Fruit fly (Drosophila melanogaster): Measurements from ENCODE around the gene Acat1.

Gene Acat1

DNA sequence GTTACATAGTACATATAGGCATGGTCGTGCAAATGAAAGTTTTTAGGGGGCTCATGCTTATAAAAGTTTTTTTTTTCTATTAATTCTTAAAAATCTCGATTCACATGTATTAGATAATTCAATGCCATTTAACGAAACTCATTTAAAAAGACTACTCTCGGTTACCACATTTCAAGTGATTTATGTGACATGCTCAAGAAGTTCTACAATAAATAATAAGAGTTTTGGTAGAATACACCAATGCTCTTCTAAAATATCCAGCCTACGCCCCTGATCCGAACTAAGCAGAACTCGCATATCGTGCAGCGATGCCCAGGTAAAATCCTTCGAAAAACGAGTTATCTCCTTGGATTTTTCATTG, 3.9 kb upstream of the Acat1 start (continued):
- TF ChIP-seq CG9139 (GFP tag; optimal IDR thresholded peaks at IDR 0.05) (no peak), Eip78C (GFP tag) (peak; percentile 90), OdsH (GFP tag; optimal IDR thresholded peaks at IDR 0.05) (peak; percentile 63), CG3032 (tag; optimal IDR thresholded peaks at IDR 0.05) (peak; percentile 43), CG16779 (tag; optimal IDR thresholded peaks at IDR 0.05) (no peak), CG6792 (GFP tag; optimal IDR thresholded peaks at IDR 0.05) (peak; percentile 48), Sox14 (GFP tag; optimal IDR thresholded peaks at IDR 0.05) (peak; percentile 67), Gug (GFP tag; IDR thresholded peaks at IDR 0.05) (0 out of 2 replicates have a peak, but pooled peaks have one; percentile 27), CG8319 (GFP tag; optimal IDR thresholded peaks at IDR 0.05) (peak; percentile 15), achi (GFP tag; optimal IDR thresholded peaks at IDR 0.05) (peak; percentile 53), CG10631 (GFP tag; optimal IDR thresholded peaks at IDR 0.05) (peak; percentile 53), CG11762 (GFP tag; optimal IDR thresholded peaks at IDR 0.05; ENCODE audit: insufficient read depth) (peak; percentile 46), Sox102F (GFP tag; optimal IDR thresholded peaks at IDR 0.05) (peak; percentile 41), CG7368 (GFP tag; optimal IDR thresholded peaks at IDR 0.05) (no peak), CG11294 (GFP tag; IDR thresholded peaks at IDR 0.05) (no peak), Hr39 (GFP tag; optimal IDR thresholded peaks at IDR 0.05) (peak; percentile 65), Sox15 (GFP tag; optimal IDR thresholded peaks at IDR 0.05) (no peak), fd59A (GFP tag; optimal IDR thresholded peaks at IDR 0.05) (peak; percentile 32), net (GFP tag; optimal IDR thresholded peaks at IDR 0.05) (peak; percentile 1)

DNA sequence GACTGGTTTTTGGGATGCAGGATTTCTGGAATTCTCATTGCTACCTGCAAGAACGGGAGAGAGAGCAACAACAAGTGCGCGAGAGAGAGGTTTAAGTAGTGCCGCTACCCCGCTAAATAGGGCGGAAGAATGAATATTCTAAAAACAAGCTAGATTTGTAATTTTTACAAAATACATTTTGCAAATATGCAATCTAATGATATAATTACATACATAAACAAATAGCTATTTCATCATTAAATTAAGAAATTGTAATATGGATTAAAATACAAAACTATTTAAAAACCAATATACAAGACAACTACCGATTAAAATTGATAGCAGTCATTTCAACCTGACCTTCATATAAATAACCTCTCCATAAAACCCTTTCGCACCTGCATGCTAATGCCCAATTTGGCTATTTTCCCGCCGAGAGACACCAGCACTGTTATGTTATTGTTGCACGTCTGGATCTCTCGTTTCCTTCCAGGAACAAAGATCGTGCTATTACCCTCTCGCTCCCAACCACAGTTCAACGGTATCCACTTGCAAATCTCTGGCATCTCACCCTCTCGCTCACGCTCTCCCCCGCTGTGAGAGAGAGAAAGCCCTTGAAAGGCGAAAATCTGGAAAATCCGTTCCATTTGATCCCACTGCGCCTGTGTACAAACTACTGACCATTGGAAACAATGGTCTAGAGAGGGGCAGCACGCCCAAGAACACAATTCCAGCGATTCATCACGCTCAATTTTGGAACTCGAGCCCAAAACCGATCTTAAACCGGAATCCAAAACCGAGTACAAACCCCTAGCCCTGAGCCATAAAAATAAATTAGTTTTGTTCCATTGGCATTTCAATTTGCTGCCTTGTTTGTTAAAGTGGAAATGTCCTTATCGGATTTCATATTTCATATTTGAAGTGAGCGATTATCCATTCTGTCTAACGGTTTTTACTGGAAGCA, 3.3 kb upstream of the Acat1 start, which contains the start of gene Nek2:
TSS of gene Nek2 (minus strand) at position 51 of the 943 bp plus-strand sequence.
- TF ChIP-seq Eip93F (GFP tag; optimal IDR thresholded peaks at IDR 0.05) (no peak), CG6808 (GFP tag; optimal IDR thresholded peaks at IDR 0.05) (peak; percentile 50), svp (GFP tag) (peak; percentile 37), Blimp-1 (GFP tag; optimal IDR thresholded peaks at IDR 0.05) (peak; percentile 6), Hr4 (GFP tag; optimal IDR thresholded peaks at IDR 0.05) (no peak), CG31627 (GFP tag; optimal IDR thresholded peaks at IDR 0.05) (no peak), CG6792 (GFP tag; optimal IDR thresholded peaks at IDR 0.05) (no peak), Smox (GFP tag; optimal IDR thresholded peaks at IDR 0.05) (peak; percentile 16), Eip75B (GFP tag; optimal IDR thresholded peaks at IDR 0.05) (no peak), acj6 (GFP tag; optimal IDR thresholded peaks at IDR 0.05) (peak; percentile 14), Ets96B (tag; optimal IDR thresholded peaks at IDR 0.05) (peak; percentile 27), ss (GFP tag; optimal IDR thresholded peaks at IDR 0.05) (peak; percentile 42 to 52), CG11902 (GFP tag; optimal IDR thresholded peaks at IDR 0.05) (no peak), fkh (GFP tag; optimal IDR thresholded peaks at IDR 0.05) (no peak), CG3919 (GFP tag; optimal IDR thresholded peaks at IDR 0.05) (peak; percentile 33), CG4318 (GFP tag; optimal IDR thresholded peaks at IDR 0.05) (no peak), Lpt (GFP tag; optimal IDR thresholded peaks at IDR 0.05) (no peak), CG11762 (GFP tag; optimal IDR thresholded peaks at IDR 0.05; ENCODE audit: insufficient read depth) (no peak), topi (GFP tag; optimal IDR thresholded peaks at IDR 0.05) (no peak), dac (GFP tag; optimal IDR thresholded peaks at IDR 0.05) (no peak), CG6276 (GFP tag; optimal IDR thresholded peaks at IDR 0.05) (peak; percentile 19), CG8319 (GFP tag; optimal IDR thresholded peaks at IDR 0.05) (no peak), CG3032 (tag; optimal IDR thresholded peaks at IDR 0.05) (peak; percentile 34), OdsH (GFP tag; optimal IDR thresholded peaks at IDR 0.05) (no peak), CG7368 (GFP tag; optimal IDR thresholded peaks at IDR 0.05) (no peak), CG6163 (GFP tag; IDR thresholded peaks at IDR 0.05) (no peak), esn (GFP tag; optimal IDR thresholded peaks at IDR 0.05) (peak; percentile 18), CG11294 (GFP tag; IDR thresholded peaks at IDR 0.05) (no peak), Hr38 (GFP tag; optimal IDR thresholded peaks at IDR 0.05) (no peak), CG9139 (GFP tag; optimal IDR thresholded peaks at IDR 0.05) (no peak), CG34406 (GFP tag; optimal IDR thresholded peaks at IDR 0.05) (no peak), eg (GFP tag; IDR thresholded peaks at IDR 0.05) (no peak), Sox15 (GFP tag; optimal IDR thresholded peaks at IDR 0.05) (no peak), pdm3 (GFP tag; optimal IDR thresholded peaks at IDR 0.05) (no peak), cyc (GFP tag; optimal IDR thresholded peaks at IDR 0.05) (no peak), CG16779 (tag; optimal IDR thresholded peaks at IDR 0.05) (no peak), CG10631 (GFP tag; optimal IDR thresholded peaks at IDR 0.05) (peak; percentile 26), achi (GFP tag; optimal IDR thresholded peaks at IDR 0.05) (peak; percentile 1), net (GFP tag; optimal IDR thresholded peaks at IDR 0.05) (no peak), CG32006 (GFP tag; optimal IDR thresholded peaks at IDR 0.05) (peak; percentile 31), Hr39 (GFP tag; optimal IDR thresholded peaks at IDR 0.05) (no peak)

Data from whole organism, prepupa.